Worm (Caenorhabditis elegans) whole organism, late embryonic: ENCODE measurements around the gene R148.4.

Experiments used
- K02D7.2 ChIP-seq: sonication (generic microtip); optimal IDR thresholded peaks from 2 replicates; lab custom pipeline; 2017; ENCODE audit warnings: mild to moderate bottlenecking, missing genetic modification characterization, missing compliant biosample characterization
- K09A11.1 ChIP-seq: sonication (generic microtip); optimal IDR thresholded peaks from 2 replicates; lab custom pipeline; 2017; ENCODE audit warnings: antibody characterized with exemption, mild to moderate bottlenecking, missing genetic modification characterization, missing compliant biosample characterization; ENCODE audit not compliant: insufficient read depth
- T23F11.4 ChIP-seq: fragments of 200-800 bp; sonication (Bioruptor generic); optimal IDR thresholded peaks from 2 replicates; lab custom pipeline; 2018; ENCODE audit warnings: mild to moderate bottlenecking, missing genetic modification characterization, missing compliant biosample characterization
- ahr-1 ChIP-seq: sonication (generic microtip); optimal IDR thresholded peaks from 2 replicates; lab custom pipeline; 2016; ENCODE audit warnings: missing genetic modification characterization, missing compliant biosample characterization
- ama-1 ChIP-seq: fragments of 150-350 bp; optimal IDR thresholded peaks from 2 replicates; lab custom pipeline; 2014
- ceh-14 ChIP-seq: sonication (generic microtip); optimal IDR thresholded peaks from 2 replicates; lab custom pipeline; 2016; ENCODE audit warnings: missing genotype, missing genetic modification characterization, missing compliant biosample characterization
- ceh-2 ChIP-seq: sonication (generic microtip); optimal IDR thresholded peaks from 2 replicates; lab custom pipeline; 2016; ENCODE audit warnings: missing genotype, missing genetic modification characterization, missing compliant biosample characterization
- ceh-24 ChIP-seq: sonication (generic microtip); optimal IDR thresholded peaks from 2 replicates; lab custom pipeline; 2016; ENCODE audit warnings: mild to moderate bottlenecking, missing genetic modification characterization, missing compliant biosample characterization
- ceh-30 ChIP-seq: fragments of 150-350 bp; optimal IDR thresholded peaks from 2 replicates; lab custom pipeline; 2014; ENCODE audit warnings: missing biosample characterization, missing genetic modification characterization
- ceh-48 ChIP-seq: sonication (generic microtip); optimal IDR thresholded peaks from 2 replicates; lab custom pipeline; 2016; ENCODE audit warnings: missing genetic modification characterization, inconsistent platforms, missing compliant biosample characterization
- ceh-6 ChIP-seq: fragments of 200-800 bp; sonication (Bioruptor generic); optimal IDR thresholded peaks from 2 replicates; lab custom pipeline; 2018; ENCODE audit warnings: mild to moderate bottlenecking, missing genetic modification characterization, missing compliant biosample characterization
- che-1 ChIP-seq: sonication (generic microtip); optimal IDR thresholded peaks from 2 replicates; lab custom pipeline; 2016; ENCODE audit warnings: mild to moderate bottlenecking, missing genetic modification characterization, missing compliant biosample characterization
- dve-1 ChIP-seq: sonication (generic microtip); optimal IDR thresholded peaks from 2 replicates; lab custom pipeline; 2017; ENCODE audit warnings: antibody characterized with exemption, mild to moderate bottlenecking, missing genetic modification characterization, missing compliant biosample characterization
- elt-2 ChIP-seq: sonication (generic microtip); optimal IDR thresholded peaks from 2 replicates; lab custom pipeline; 2016; ENCODE audit warnings: missing genetic modification reagents, missing genetic modification characterization, missing compliant biosample characterization
- elt-4 ChIP-seq: sonication (generic microtip); optimal IDR thresholded peaks from 2 replicates; lab custom pipeline; 2016; ENCODE audit warnings: missing genetic modification characterization, missing compliant biosample characterization
- ets-4 ChIP-seq: sonication (generic microtip); optimal IDR thresholded peaks from 2 replicates; lab custom pipeline; 2016; ENCODE audit warnings: missing genetic modification characterization, missing compliant biosample characterization
- fkh-6 ChIP-seq: sonication (generic microtip); optimal IDR thresholded peaks from 2 replicates; lab custom pipeline; 2016; ENCODE audit warnings: missing genetic modification characterization, missing compliant biosample characterization
- hlh-13 ChIP-seq: fragments of 200-800 bp; sonication (Bioruptor generic); optimal IDR thresholded peaks from 2 replicates; lab custom pipeline; 2018; ENCODE audit warnings: mild to moderate bottlenecking, missing genetic modification characterization, missing compliant biosample characterization
- hlh-6 ChIP-seq: sonication (generic microtip); optimal IDR thresholded peaks from 2 replicates; lab custom pipeline; 2016; ENCODE audit warnings: missing genotype, missing genetic modification characterization, missing compliant biosample characterization
- hlh-8 ChIP-seq: sonication (generic microtip); optimal IDR thresholded peaks from 2 replicates; lab custom pipeline; 2016; ENCODE audit warnings: missing genotype, missing genetic modification characterization, missing compliant biosample characterization
- lim-6 ChIP-seq: sonication (generic microtip); optimal IDR thresholded peaks from 2 replicates; lab custom pipeline; 2016; ENCODE audit warnings: missing genetic modification characterization, missing compliant biosample characterization
- lin-11 ChIP-seq: fragments of 200-800 bp; sonication (Bioruptor generic); optimal IDR thresholded peaks from 2 replicates; lab custom pipeline; 2018; ENCODE audit warnings: mild to moderate bottlenecking, missing genetic modification characterization, missing compliant biosample characterization
- nfya-1 ChIP-seq: sonication (generic microtip); optimal IDR thresholded peaks from 2 replicates; lab custom pipeline; 2017; ENCODE audit warnings: missing genetic modification characterization, mild to moderate bottlenecking, missing compliant biosample characterization, antibody characterized with exemption, moderate library complexity
- pag-3 ChIP-seq: sonication (generic microtip); optimal IDR thresholded peaks from 2 replicates; lab custom pipeline; 2016; ENCODE audit warnings: missing compliant biosample characterization, missing genetic modification characterization, borderline replicate concordance
- pha-2 ChIP-seq: sonication (generic microtip); optimal IDR thresholded peaks from 2 replicates; lab custom pipeline; 2017; ENCODE audit warnings: mild to moderate bottlenecking, missing genetic modification characterization, missing compliant biosample characterization
- pqm-1 ChIP-seq: sonication (generic microtip); optimal IDR thresholded peaks from 2 replicates; lab custom pipeline; 2016; ENCODE audit warnings: missing genetic modification characterization, missing compliant biosample characterization
- pros-1 ChIP-seq: fragments of 150-350 bp; optimal IDR thresholded peaks from 2 replicates; lab custom pipeline; 2014; ENCODE audit warnings: missing biosample characterization, missing genetic modification reagents, missing genetic modification characterization
- rnt-1 ChIP-seq: sonication (generic microtip); optimal IDR thresholded peaks from 2 replicates; lab custom pipeline; 2016; ENCODE audit warnings: missing genetic modification characterization, missing compliant biosample characterization
- sdc-2 ChIP-seq: sonication (generic microtip); optimal IDR thresholded peaks from 2 replicates; lab custom pipeline; 2016; ENCODE audit warnings: missing genotype, missing genetic modification characterization, missing compliant biosample characterization
- sox-2 ChIP-seq: fragments of 200-800 bp; sonication (Bioruptor generic); IDR thresholded peaks from 2 replicates; pipeline ENCODE4 v1.3.6; 2022; ENCODE audit warnings: missing genetic modification reagents, missing genetic modification characterization, missing compliant biosample characterization
- sox-4 ChIP-seq: sonication (generic microtip); optimal IDR thresholded peaks from 2 replicates; lab custom pipeline; 2017; ENCODE audit warnings: mild to moderate bottlenecking, missing genetic modification characterization, inconsistent platforms, missing compliant biosample characterization
- unc-3 ChIP-seq, 2 experiments: fragments of 200-800 bp in 1 of 2; sonication (Bioruptor generic) in 1 of 2; sonication (generic microtip) in 1 of 2; conservative IDR thresholded peaks in 1 of 2; optimal IDR thresholded peaks in 1 of 2; 2 replicates each; pipeline versions ENCODE4 v1.3.6 to Lab custom; 2016 to 2022; ENCODE audit warnings: missing compliant biosample characterization in 2 of 2, missing genetic modification characterization in 2 of 2, missing genetic modification reagents in 1 of 2
- unc-55 ChIP-seq: sonication (generic microtip); optimal IDR thresholded peaks from 2 replicates; lab custom pipeline; 2017; ENCODE audit warnings: missing biosample characterization, missing genetic modification reagents, missing genetic modification characterization
- unc-86 ChIP-seq: sonication (generic microtip); optimal IDR thresholded peaks from 2 replicates; lab custom pipeline; 2016; ENCODE audit warnings: missing genetic modification characterization, missing compliant biosample characterization
- zip-5 ChIP-seq: sonication (generic microtip); optimal IDR thresholded peaks from 2 replicates; lab custom pipeline; 2016; ENCODE audit warnings: missing genetic modification characterization, missing compliant biosample characterization
- ztf-16 ChIP-seq: sonication (generic microtip); optimal IDR thresholded peaks from 2 replicates; lab custom pipeline; 2017; ENCODE audit warnings: missing genetic modification characterization, missing compliant biosample characterization

R148.4 gene

DNA sequence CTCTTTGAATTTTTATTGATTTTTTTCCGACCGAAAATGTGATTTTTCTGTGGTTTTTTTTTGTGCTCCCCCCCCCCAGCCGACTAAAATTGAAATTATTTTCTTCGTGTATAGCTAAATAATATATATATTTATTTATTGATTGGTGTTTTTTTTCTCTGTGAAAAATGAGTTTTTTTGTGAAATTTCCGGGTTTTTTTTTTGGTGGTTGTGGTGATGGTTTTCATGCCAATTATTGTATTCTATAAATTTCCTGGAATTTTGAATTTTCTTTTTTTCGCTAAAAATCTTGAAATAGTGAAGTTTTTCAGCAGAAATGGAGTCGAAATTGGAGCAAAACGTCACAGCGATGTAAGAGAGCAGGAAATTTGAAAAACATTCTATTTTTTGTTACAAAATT, 12.0 kb downstream of the R148.4 start, which contains the start of gene lmtr-5:
lmtr-5 (plus strand) TSS at position 301 of the 400 bp plus-strand sequence.
- TF ChIP-seq hlh-8 (tag; lab: Kevin White, UChicago), result no peak
- TF ChIP-seq elt-2 (tag; lab: Kevin White, UChicago), result no peak
- TF ChIP-seq fkh-6, result no peak
- TF ChIP-seq ztf-16 (tag; lab: Kevin White, UChicago), result no peak
- no peak for TF ChIP-seq lin-11
- no peak for TF ChIP-seq unc-86 (tag; lab: Kevin White, UChicago)
- TF ChIP-seq ceh-24 (tag; lab: Kevin White, UChicago), result no peak
- TF ChIP-seq ets-4, result no peak
- TF ChIP-seq ama-1 (lab: Kevin White, UChicago), result no peak
- TF ChIP-seq pqm-1 (tag; lab: Kevin White, UChicago), result no peak
- no peak for TF ChIP-seq rnt-1 (tag; lab: Kevin White, UChicago)
- TF ChIP-seq pag-3, result no peak
- TF ChIP-seq pros-1, result no peak
- no peak for TF ChIP-seq unc-55 (GFP tag; lab: Kevin White, UChicago)
- TF ChIP-seq hlh-6 (tag; lab: Kevin White, UChicago), result no peak
- no peak for TF ChIP-seq unc-3 (GFP tag; conservative IDR thresholded peaks at IDR 0.05; lab: Robert Waterston, UW)
- TF ChIP-seq unc-3 (tag; optimal IDR thresholded peaks at IDR 0.05; lab: Kevin White, UChicago), result no peak
- TF ChIP-seq lim-6 (tag; lab: Kevin White, UChicago), result no peak

DNA sequence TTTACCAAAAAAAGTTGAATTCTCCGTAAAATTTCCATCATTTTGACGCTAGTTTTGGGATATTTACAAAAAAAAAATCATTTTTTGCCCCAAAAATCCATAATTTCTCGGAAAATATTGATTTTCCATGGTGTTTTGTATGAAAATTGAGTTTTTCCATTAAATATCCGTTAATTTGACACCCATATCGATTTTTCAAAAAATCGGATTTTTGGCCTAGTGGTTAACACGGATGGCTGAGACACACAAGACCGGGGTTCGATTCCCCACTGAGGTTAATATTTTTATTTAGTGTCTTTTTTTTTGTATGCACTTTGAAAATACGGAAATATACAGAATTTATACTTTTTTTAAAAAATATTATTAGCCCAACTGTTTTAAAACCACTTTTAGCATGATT, 13.8 kb downstream of the R148.4 start:
- TF ChIP-seq T23F11.4 (GFP tag; lab: Kevin White, UChicago), result no peak
- no peak for TF ChIP-seq lin-11
- no peak for TF ChIP-seq unc-55 (GFP tag; lab: Kevin White, UChicago)
- no peak for TF ChIP-seq ceh-24 (tag; lab: Kevin White, UChicago)
- no peak for TF ChIP-seq hlh-13 (GFP tag; lab: Kevin White, UChicago)
- TF ChIP-seq hlh-6 (tag; lab: Kevin White, UChicago), result no peak
- TF ChIP-seq, all 69 proteins: peak for 0

DNA sequence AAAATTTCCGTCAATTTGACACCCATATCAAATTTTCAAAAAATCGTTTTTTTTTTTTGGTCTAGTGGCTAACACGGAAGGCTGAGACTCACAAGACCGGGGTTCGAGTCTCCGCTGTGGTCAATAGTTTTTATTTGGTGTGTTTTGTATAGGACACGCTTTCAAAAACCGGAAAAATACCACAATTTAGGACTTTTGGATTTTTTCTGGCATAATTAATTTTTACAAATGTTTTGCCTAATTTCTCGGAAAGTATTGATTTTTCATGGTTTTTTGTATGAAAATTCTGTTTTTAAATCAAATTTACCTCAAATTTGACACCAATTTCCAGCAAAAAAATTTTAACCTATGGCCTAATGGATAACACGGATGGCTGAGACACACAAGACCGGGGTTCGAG, 14.6 kb downstream of the R148.4 start, which contains the start of gene mks-1:
mks-1 (plus strand) TSS at position 301 of the 400 bp plus-strand sequence.
- no peak for TF ChIP-seq ceh-2
- TF ChIP-seq unc-3 (GFP tag; conservative IDR thresholded peaks at IDR 0.05; lab: Robert Waterston, UW), result no peak
- TF ChIP-seq unc-3 (tag; optimal IDR thresholded peaks at IDR 0.05; lab: Kevin White, UChicago), result no peak
- no peak for TF ChIP-seq ceh-6 (GFP tag; lab: Kevin White, UChicago)
- no peak for TF ChIP-seq K09A11.1 (tag; lab: Kevin White, UChicago)
- TF ChIP-seq ceh-24 (tag; lab: Kevin White, UChicago), result no peak
- TF ChIP-seq fkh-6, result no peak
- no peak for TF ChIP-seq ceh-48 (tag; lab: Kevin White, UChicago)
- TF ChIP-seq pqm-1 (tag; lab: Kevin White, UChicago), result no peak
- TF ChIP-seq elt-4, result no peak
- no peak for TF ChIP-seq rnt-1 (tag; lab: Kevin White, UChicago)
- TF ChIP-seq hlh-13 (GFP tag; lab: Kevin White, UChicago), result no peak
- no peak for TF ChIP-seq sox-2
- TF ChIP-seq lim-6 (tag; lab: Kevin White, UChicago), result no peak
- TF ChIP-seq dve-1, result no peak
- no peak for TF ChIP-seq pag-3
- TF ChIP-seq, all 69 proteins: peak for 0

DNA sequence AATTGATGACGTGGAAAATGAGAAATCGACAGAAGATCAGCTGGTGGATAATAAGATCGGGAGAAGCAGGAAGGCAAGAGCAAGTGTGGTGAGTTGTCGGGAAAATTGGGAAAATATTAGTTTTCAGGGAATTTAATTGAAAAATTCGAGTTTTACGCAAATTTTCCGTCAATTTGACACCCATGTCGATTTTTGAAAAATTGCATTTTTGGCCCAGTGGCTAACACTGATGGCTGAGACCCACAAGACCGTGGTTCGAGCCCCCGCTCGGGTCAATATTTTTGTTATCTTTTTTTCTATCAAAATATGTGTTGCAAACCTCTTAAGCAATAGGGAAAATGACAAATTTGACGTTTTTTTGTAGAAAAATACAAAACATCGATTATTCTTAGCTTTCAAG, 17.2 kb downstream of the R148.4 start:
- no peak for TF ChIP-seq pha-2 (tag; lab: Kevin White, UChicago)
- TF ChIP-seq ahr-1, result no peak
- TF ChIP-seq sox-4 (tag; lab: Kevin White, UChicago), result no peak
- no peak for TF ChIP-seq ceh-14 (tag; lab: Kevin White, UChicago)
- no peak for TF ChIP-seq K02D7.2 (tag; lab: Kevin White, UChicago)
- no peak for TF ChIP-seq lin-11
- TF ChIP-seq ztf-16 (tag; lab: Kevin White, UChicago), result no peak
- no peak for TF ChIP-seq ceh-30 (tag; lab: Kevin White, UChicago)

DNA sequence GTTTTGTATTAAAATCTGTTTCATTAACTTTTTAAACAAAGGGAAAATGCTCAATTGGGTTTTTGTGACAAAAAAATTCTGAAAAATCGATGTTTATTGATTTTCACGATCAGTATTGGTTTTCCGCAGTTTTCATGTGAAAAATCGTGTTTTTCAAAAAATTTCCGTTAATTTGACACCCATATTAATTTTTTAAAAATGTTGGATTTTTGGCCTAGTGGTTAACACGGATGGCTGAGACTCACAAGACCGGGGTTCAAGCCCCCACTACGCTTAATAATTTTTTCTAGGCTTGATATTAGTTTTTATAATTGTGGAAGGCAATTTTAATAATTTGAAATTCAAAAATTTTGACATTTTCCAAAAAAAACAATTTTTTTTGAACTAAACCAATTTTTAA, 19.3 kb downstream of the R148.4 start:
- TF ChIP-seq sdc-2 (tag; lab: Kevin White, UChicago) (no peak), ztf-16 (tag; lab: Kevin White, UChicago) (no peak), hlh-8 (tag; lab: Kevin White, UChicago) (no peak), zip-5 (tag; lab: Kevin White, UChicago) (no peak), che-1 (tag; lab: Kevin White, UChicago) (no peak), nfya-1 (no peak)
